Worm (Caenorhabditis elegans): Measurements from ENCODE around the gene ztf-28.

ztf-28 gene

DNA sequence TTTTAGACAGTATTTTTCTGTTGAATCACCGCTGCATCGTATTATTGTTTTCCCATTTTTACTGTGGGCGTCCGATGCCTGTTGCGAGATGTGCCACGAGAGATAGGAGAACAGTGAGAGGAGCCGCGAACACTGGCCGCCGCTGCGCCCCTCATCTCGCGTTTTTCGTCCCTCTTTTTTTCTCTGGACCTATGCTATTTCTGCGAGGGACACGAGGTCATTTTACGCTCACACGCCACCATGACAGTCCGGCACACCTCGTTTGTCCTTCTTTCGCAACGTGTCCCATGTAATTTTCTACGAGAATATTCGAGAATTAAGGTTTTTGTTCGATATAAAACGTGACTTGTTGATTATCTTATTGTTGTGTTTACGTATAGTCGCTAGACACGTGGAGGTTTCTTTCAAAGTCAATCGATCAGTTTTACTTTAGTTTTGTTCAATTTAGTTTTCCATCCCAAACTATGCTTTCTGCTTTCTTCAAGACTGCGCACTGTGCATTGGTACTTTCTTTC lies 22.4 kb upstream of the ztf-28 start, which contains the start of gene lbp-9 (continued):
- TF ChIP-seq lin-29 (GFP tag; IDR thresholded peaks at IDR 0.05), result no peak
- TF ChIP-seq ceh-62 (tag; optimal IDR thresholded peaks at IDR 0.05), result no peak
- peak in 1 of 2 experiments; percentile 47 for TF ChIP-seq lsy-2 (tag; optimal IDR thresholded peaks at IDR 0.05)
- TF ChIP-seq daf-16 (GFP tag; optimal IDR thresholded peaks at IDR 0.05), result no peak
- TF ChIP-seq daf-16 (tag; optimal IDR thresholded peaks at IDR 0.05), result peak; percentile 16
- no peak for TF ChIP-seq nhr-76 (tag; optimal IDR thresholded peaks at IDR 0.05)
- no peak for TF ChIP-seq ceh-20 (GFP tag; IDR thresholded peaks at IDR 0.05)
- TF ChIP-seq dpl-1 (GFP tag; optimal IDR thresholded peaks at IDR 0.05), result peak; percentile 17
- peak; percentile 53 for TF ChIP-seq nhr-28 (tag; optimal IDR thresholded peaks at IDR 0.05)
- no peak for TF ChIP-seq spr-1 (tag; optimal IDR thresholded peaks at IDR 0.05)
- TF ChIP-seq ces-1 (GFP tag; optimal IDR thresholded peaks at IDR 0.05), result no peak
- no peak for TF ChIP-seq nhr-48 (tag; optimal IDR thresholded peaks at IDR 0.05)
- no peak for TF ChIP-seq ceh-32 (tag; optimal IDR thresholded peaks at IDR 0.05; ENCODE audit: poor library complexity)
- no peak for TF ChIP-seq pha-4 (GFP tag; IDR thresholded peaks at IDR 0.05)
- TF ChIP-seq pha-4 (tag; optimal IDR thresholded peaks at IDR 0.05), result no peak
- TF ChIP-seq pqm-1 (tag; optimal IDR thresholded peaks at IDR 0.05), result no peak
- no peak for TF ChIP-seq madf-5 (GFP tag; IDR thresholded peaks at IDR 0.05)
- peak; percentile 97 for TF ChIP-seq aha-1 (tag)
- TF ChIP-seq nhr-6 (tag; optimal IDR thresholded peaks at IDR 0.05), result no peak
- no peak for TF ChIP-seq R02D3.7 (tag; optimal IDR thresholded peaks at IDR 0.05)
- TF ChIP-seq hlh-11 (tag; optimal IDR thresholded peaks at IDR 0.05), result peak; percentile 73
- no peak for TF ChIP-seq zag-1 (tag; optimal IDR thresholded peaks at IDR 0.05)
- TF ChIP-seq ctbp-1 (GFP tag; IDR thresholded peaks at IDR 0.05), result peak; percentile 46; the same call in 1 of the 2 replicates
- no peak for TF ChIP-seq T20F7.1 (GFP tag; optimal IDR thresholded peaks at IDR 0.05)
- TF ChIP-seq unc-62 (GFP tag; optimal IDR thresholded peaks at IDR 0.05 in 1 of 2), result no peak
- TF ChIP-seq unc-62 (tag; optimal IDR thresholded peaks at IDR 0.05), result no peak
- TF ChIP-seq rbr-2 (tag; optimal IDR thresholded peaks at IDR 0.05), result peak; percentile 28
- TF ChIP-seq zip-2 (tag; optimal IDR thresholded peaks at IDR 0.05), result no peak
- TF ChIP-seq zfp-2 (tag; optimal IDR thresholded peaks at IDR 0.05), result no peak
- no peak for TF ChIP-seq saeg-2 (GFP tag; IDR thresholded peaks at IDR 0.05)
- no peak for TF ChIP-seq nhr-77 (tag; optimal IDR thresholded peaks at IDR 0.05)
- no peak for TF ChIP-seq nhr-11 (tag; optimal IDR thresholded peaks at IDR 0.05)
- TF ChIP-seq Y105C5A.15 (GFP tag; IDR thresholded peaks at IDR 0.05), result no peak
- TF ChIP-seq ceh-82 (tag; optimal IDR thresholded peaks at IDR 0.05), result no peak
- TF ChIP-seq nhr-237 (tag; optimal IDR thresholded peaks at IDR 0.05), result no peak
- TF ChIP-seq nhr-111 (GFP tag; optimal IDR thresholded peaks at IDR 0.05), result no peak
- peak; percentile 58 for TF ChIP-seq set-16 (GFP tag; IDR thresholded peaks at IDR 0.05)
- TF ChIP-seq dmd-9 (GFP tag; IDR thresholded peaks at IDR 0.05), result no peak
- no peak for TF ChIP-seq ztf-11 (tag; optimal IDR thresholded peaks at IDR 0.05)
- TF ChIP-seq F26F4.8 (GFP tag; conservative IDR thresholded peaks at IDR 0.05), result no peak
- TF ChIP-seq spr-3 (GFP tag; optimal IDR thresholded peaks at IDR 0.05), result no peak
- no peak for TF ChIP-seq ztf-7 (tag; optimal IDR thresholded peaks at IDR 0.05)
- no peak for TF ChIP-seq lin-15B (tag; optimal IDR thresholded peaks at IDR 0.05)
- TF ChIP-seq F49E8.2 (tag; optimal IDR thresholded peaks at IDR 0.05; ENCODE audit: borderline replicate concordance), result no peak
- peak; percentile 49 for TF ChIP-seq nhr-25 (tag; optimal IDR thresholded peaks at IDR 0.05; ENCODE audit: borderline replicate concordance, insufficient read depth)
- TF ChIP-seq madf-9 (GFP tag; conservative IDR thresholded peaks at IDR 0.05), result no peak
- no peak; the same call in 1 of the 2 replicates for TF ChIP-seq dmd-6 (GFP tag; IDR thresholded peaks at IDR 0.05)
- peak; percentile 92 for TF ChIP-seq mxl-3 (GFP tag; optimal IDR thresholded peaks at IDR 0.05)
- no peak for TF ChIP-seq gei-8 (GFP tag; optimal IDR thresholded peaks at IDR 0.05)
- TF ChIP-seq egl-43 (GFP tag; IDR thresholded peaks at IDR 0.05), result peak; percentile 47; the same call in 1 of the 2 replicates
- peak; percentile 69 for TF ChIP-seq dve-1 (tag; optimal IDR thresholded peaks at IDR 0.05; ENCODE audit: insufficient read depth)
- TF ChIP-seq mdl-1 (tag; optimal IDR thresholded peaks at IDR 0.05), result peak in 1 of 2 experiments; percentile 88
- no peak for TF ChIP-seq snpc-4 (tag; optimal IDR thresholded peaks at IDR 0.05)

Data from whole organism, L4 larva.